Fruit fly (Drosophila melanogaster) whole organism, prepupa: ENCODE data around the gene CG6126.

Experiments used
- CG10631 ChIP-seq: fragments of 200-800 bp; sonication (Bioruptor generic); optimal IDR thresholded peaks from 2 replicates; lab custom pipeline; 2016; ENCODE audit warnings: missing biosample characterization, missing genetic modification characterization
- CG6854 ChIP-seq: fragments of 200-800 bp; sonication (Bioruptor generic); optimal IDR thresholded peaks from 2 replicates; lab custom pipeline; 2017; ENCODE audit warnings: missing biosample characterization, mild to moderate bottlenecking, missing genetic modification characterization
- Met ChIP-seq: fragments of 200-800 bp; sonication (Bioruptor generic); optimal IDR thresholded peaks from 3 replicates; lab custom pipeline; 2016; ENCODE audit warnings: missing biosample characterization, missing genetic modification characterization

DNA sequence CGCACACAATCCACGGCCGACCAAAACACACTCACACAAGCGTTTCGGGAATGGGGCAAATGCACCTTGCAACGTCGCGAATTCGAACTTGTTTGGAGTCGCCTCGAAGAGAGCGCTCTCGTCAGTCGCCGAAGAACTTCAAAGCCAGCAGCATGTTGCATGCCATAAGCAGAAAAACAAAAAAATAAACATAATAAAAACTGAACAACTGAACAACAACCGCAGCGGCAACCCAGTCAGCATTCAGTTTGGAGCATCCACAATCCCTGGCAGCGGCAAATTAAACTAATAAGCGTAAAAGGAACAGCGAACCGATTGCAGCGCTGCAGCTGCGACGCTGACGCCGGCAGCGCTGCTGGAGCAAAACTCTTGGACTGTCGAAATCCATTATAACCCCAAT is 29.7 kb upstream of the CG6126 start:
- TF ChIP-seq CG6854 (peak; percentile 88), CG10631 (no peak), Met (no peak)
